Worm (Caenorhabditis elegans) whole organism, L2 larva: ENCODE results near the gene W01C9.2.
A peak's percentile ranks its signal among the peaks of the same experiment; 100 is the strongest.

Source experiments
- R02D3.7 ChIP-seq: fragments of 150-350 bp; optimal IDR thresholded peaks from 2 replicates; lab custom pipeline; 2014; ENCODE audit warnings: missing biosample characterization, missing genetic modification characterization
- ama-1 ChIP-seq: fragments of 150-350 bp; optimal IDR thresholded peaks from 2 replicates; lab custom pipeline; 2018; ENCODE audit warnings: inconsistent platforms
- gmeb-1 ChIP-seq: fragments of 150-350 bp; optimal IDR thresholded peaks from 2 replicates; lab custom pipeline; 2014; ENCODE audit warnings: missing biosample characterization, missing genetic modification characterization
- lin-39 ChIP-seq: fragments of 150-350 bp; optimal IDR thresholded peaks from 2 replicates; lab custom pipeline; 2014; ENCODE audit warnings: missing biosample characterization, missing genetic modification reagents, missing genetic modification characterization
- lsy-2 ChIP-seq, 2 experiments: fragments of 150-350 bp in 1 of 2; sonication (generic microtip) in 1 of 2; optimal IDR thresholded peaks; 2 replicates each; lab custom pipeline; 2014 to 2017; ENCODE audit warnings: missing biosample characterization in 2 of 2, missing genetic modification characterization in 2 of 2
- mdl-1 ChIP-seq, 2 experiments: fragments of 150-350 bp in 1 of 2; sonication (generic microtip) in 1 of 2; optimal IDR thresholded peaks; 2 replicates each; lab custom pipeline; 2017; ENCODE audit warnings: missing biosample characterization in 2 of 2, missing genetic modification characterization in 2 of 2
- nhr-21 ChIP-seq: fragments of 150-350 bp; optimal IDR thresholded peaks from 2 replicates; lab custom pipeline; 2014; ENCODE audit warnings: missing biosample characterization, missing genetic modification characterization
- nhr-237 ChIP-seq: fragments of 150-350 bp; optimal IDR thresholded peaks from 2 replicates; lab custom pipeline; 2014; ENCODE audit warnings: missing biosample characterization, missing genetic modification characterization
- nhr-25 ChIP-seq: fragments of 150-350 bp; sonication (generic microtip); optimal IDR thresholded peaks from 3 replicates; lab custom pipeline; 2014; ENCODE audit warnings: missing biosample characterization, missing genetic modification characterization
- nhr-6 ChIP-seq: fragments of 150-350 bp; optimal IDR thresholded peaks from 2 replicates; lab custom pipeline; 2014; ENCODE audit warnings: missing biosample characterization, missing genetic modification characterization
- skn-1 ChIP-seq: sonication (generic microtip); optimal IDR thresholded peaks from 2 replicates; lab custom pipeline; 2017; ENCODE audit warnings: missing biosample characterization, missing genetic modification characterization
- snpc-4 ChIP-seq: fragments of 150-350 bp; optimal IDR thresholded peaks from 2 replicates; lab custom pipeline; 2014; ENCODE audit warnings: missing biosample characterization, missing genetic modification characterization
- unc-62 ChIP-seq: fragments of 150-350 bp; optimal IDR thresholded peaks from 2 replicates; lab custom pipeline; 2014; ENCODE audit warnings: missing biosample characterization, missing genetic modification reagents, missing genetic modification characterization

DNA sequence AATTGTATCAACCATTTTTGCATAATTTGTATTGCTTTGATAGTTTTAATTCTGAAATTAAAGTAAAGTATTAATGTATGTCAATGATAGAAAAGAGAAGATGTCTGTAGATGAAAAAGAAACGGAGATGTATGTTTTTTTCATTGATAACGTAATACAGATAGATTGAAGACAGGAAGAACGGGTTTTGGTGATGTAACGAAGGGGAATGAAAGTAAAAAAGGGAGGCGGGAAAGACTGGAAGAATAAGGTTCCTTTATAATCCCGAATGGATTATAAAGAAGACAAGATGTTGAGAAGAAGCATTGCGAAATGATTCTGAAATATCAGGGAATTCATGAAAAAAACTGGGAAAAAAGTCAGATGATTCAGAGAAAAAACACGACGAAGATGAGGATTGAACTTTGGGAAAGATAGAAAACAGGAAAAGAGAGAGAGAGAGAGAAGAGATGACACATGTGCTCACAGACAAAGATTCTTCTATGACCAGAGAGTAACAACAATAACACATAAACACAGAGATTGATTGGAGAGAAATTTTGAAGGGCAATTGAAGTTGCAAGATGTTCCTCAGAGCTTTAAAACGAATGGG, 49.0 kb downstream of the W01C9.2 start, which contains the start of gene F54C9.11:
- TF ChIP-seq nhr-25 (no peak), lsy-2 (tag; optimal IDR thresholded peaks at IDR 0.05; lab: Kevin White, UChicago) (peak in 1 of 2 experiments; percentile 57), nhr-6 (tag; lab: Kevin White, UChicago) (no peak), nhr-21 (tag; lab: Kevin White, UChicago) (no peak), lin-39 (tag; lab: Kevin White, UChicago) (no peak), ama-1 (lab: Kevin White, UChicago) (no peak), nhr-237 (tag; lab: Kevin White, UChicago) (no peak), mdl-1 (tag; optimal IDR thresholded peaks at IDR 0.05; lab: Kevin White, UChicago) (no peak), unc-62 (no peak), gmeb-1 (tag; lab: Kevin White, UChicago) (no peak), R02D3.7 (no peak), skn-1 (tag; lab: Kevin White, UChicago) (no peak), snpc-4 (tag; lab: Kevin White, UChicago) (no peak)
